Fruit fly (Drosophila melanogaster) whole organism, embryonic: ENCODE results near the gene BTBD9.
A peak's percentile ranks its signal among the peaks of the same experiment; 100 is the strongest.

ENCODE experiments used
- Adf1 ChIP-seq: fragments of 200-800 bp; sonication (Bioruptor generic); IDR thresholded peaks from 2 replicates; pipeline ENCODE4 v1.3.6; 2022; ENCODE audit warnings: missing biosample characterization, missing genetic modification characterization
- Bgb ChIP-seq: fragments of 200-800 bp; sonication (Bioruptor generic); IDR thresholded peaks from 2 replicates; pipeline ENCODE4 v1.3.6; 2022; ENCODE audit warnings: missing biosample characterization, missing genetic modification characterization; ENCODE audit not compliant: partially characterized antibody
- CG10543 ChIP-seq: fragments of 200-800 bp; sonication (Bioruptor generic); optimal IDR thresholded peaks from 3 replicates; lab custom pipeline; 2017; ENCODE audit warnings: missing biosample characterization, mild to moderate bottlenecking, missing genetic modification characterization, moderate library complexity
- CG11085 ChIP-seq: fragments of 200-800 bp; sonication (Bioruptor generic); IDR thresholded peaks from 2 replicates; pipeline ENCODE4 v1.3.6; 2022; ENCODE audit warnings: missing biosample characterization, missing genetic modification characterization
- CG12155 ChIP-seq: fragments of 200-800 bp; sonication (Bioruptor generic); optimal IDR thresholded peaks from 3 replicates; lab custom pipeline; 2016; ENCODE audit warnings: missing biosample characterization, missing genetic modification characterization
- CG12769 ChIP-seq: fragments of 200-800 bp; sonication (Bioruptor generic); optimal IDR thresholded peaks from 2 replicates; lab custom pipeline; 2019; ENCODE audit warnings: missing biosample characterization, mild to moderate bottlenecking, missing genetic modification characterization, moderate library complexity
- CG13894 ChIP-seq: fragments of 200-800 bp; sonication (Bioruptor generic); optimal IDR thresholded peaks from 3 replicates; lab custom pipeline; 2018; ENCODE audit warnings: missing biosample characterization, mild to moderate bottlenecking, missing genetic modification characterization, moderate library complexity
- CG3163 ChIP-seq: fragments of 200-800 bp; sonication (Bioruptor generic); optimal IDR thresholded peaks from 3 replicates; lab custom pipeline; 2016; ENCODE audit warnings: missing biosample characterization, missing genetic modification characterization
- CG32767 ChIP-seq: fragments of 200-800 bp; sonication (Bioruptor generic); IDR thresholded peaks from 2 replicates; pipeline ENCODE4 v1.3.6; 2022; ENCODE audit warnings: missing biosample characterization, missing genetic modification characterization
- CG33557 ChIP-seq: fragments of 200-800 bp; sonication (Bioruptor generic); optimal IDR thresholded peaks from 2 replicates; lab custom pipeline; 2019; ENCODE audit warnings: missing biosample characterization, mild to moderate bottlenecking, missing genetic modification characterization, moderate library complexity
- CG34376 ChIP-seq: fragments of 200-800 bp; sonication (Bioruptor generic); optimal IDR thresholded peaks from 2 replicates; lab custom pipeline; 2018; ENCODE audit warnings: missing biosample characterization, mild to moderate bottlenecking, missing genetic modification characterization
- CG4328 ChIP-seq: fragments of 200-800 bp; sonication (Bioruptor generic); optimal IDR thresholded peaks from 3 replicates; lab custom pipeline; 2017; ENCODE audit warnings: missing biosample characterization, missing genetic modification reagents, missing genetic modification characterization
- CG4820 ChIP-seq: fragments of 200-800 bp; sonication (Bioruptor generic); optimal IDR thresholded peaks from 3 replicates; lab custom pipeline; 2016; ENCODE audit warnings: missing biosample characterization, missing genetic modification characterization
- CG6791 ChIP-seq: fragments of 200-800 bp; sonication (Bioruptor generic); IDR thresholded peaks from 3 replicates; pipeline ENCODE4 v1.3.6; 2022; ENCODE audit warnings: missing biosample characterization, missing genetic modification characterization; ENCODE audit not compliant: partially characterized antibody
- CG7745 ChIP-seq: fragments of 200-800 bp; sonication (Bioruptor generic); optimal IDR thresholded peaks from 2 replicates; lab custom pipeline; 2018; ENCODE audit warnings: missing biosample characterization, mild to moderate bottlenecking, missing genetic modification characterization, moderate library complexity
- CG7987 ChIP-seq: fragments of 200-800 bp; sonication (Bioruptor generic); optimal IDR thresholded peaks from 2 replicates; lab custom pipeline; 2018; ENCODE audit warnings: missing biosample characterization, mild to moderate bottlenecking, missing genetic modification characterization, moderate library complexity
- CG8089 ChIP-seq: fragments of 200-800 bp; sonication (Bioruptor generic); optimal IDR thresholded peaks from 3 replicates; lab custom pipeline; 2016; ENCODE audit warnings: missing biosample characterization, missing genetic modification characterization
- CG8924 ChIP-seq: fragments of 200-800 bp; optimal IDR thresholded peaks from 3 replicates; lab custom pipeline; 2019; ENCODE audit warnings: missing biosample characterization, mild to moderate bottlenecking, missing genetic modification characterization, moderate library complexity
- CHES-1-like ChIP-seq: fragments of 200-800 bp; sonication (Bioruptor generic); optimal IDR thresholded peaks from 2 replicates; lab custom pipeline; 2016; ENCODE audit warnings: missing biosample characterization, missing genetic modification characterization
- E2f1 ChIP-seq: fragments of 200-800 bp; sonication (Bioruptor generic); IDR thresholded peaks from 2 replicates; pipeline ENCODE4 v1.3.6; 2022; ENCODE audit warnings: missing biosample characterization, missing genetic modification characterization
- Hey ChIP-seq: fragments of 200-800 bp; sonication (Bioruptor generic); optimal IDR thresholded peaks from 3 replicates; lab custom pipeline; 2018; ENCODE audit warnings: missing biosample characterization, mild to moderate bottlenecking, missing genetic modification characterization
- Hr51 ChIP-seq, 2 experiments: fragments of 200-800 bp; sonication (Bioruptor generic); optimal IDR thresholded peaks; 2 replicates in 1 of 2; 3 replicates in 1 of 2; lab custom pipeline; 2016 to 2018; ENCODE audit warnings: missing biosample characterization in 2 of 2, missing genetic modification characterization in 2 of 2, mild to moderate bottlenecking in 1 of 2, moderate library complexity in 1 of 2
- MBD-R2 ChIP-seq: fragments of 200-800 bp; sonication (Bioruptor generic); IDR thresholded peaks from 2 replicates; pipeline ENCODE4 v1.3.6; 2022; ENCODE audit warnings: missing biosample characterization, missing genetic modification characterization
- Med ChIP-seq: fragments of 200-800 bp; sonication (Bioruptor generic); peaks from one replicate; lab custom pipeline; 2016; ENCODE audit warnings: missing biosample characterization, missing genetic modification characterization, mild to moderate bottlenecking, inconsistent platforms, moderate library complexity
- Nf-YC ChIP-seq: fragments of 200-800 bp; optimal IDR thresholded peaks from 3 replicates; lab custom pipeline; 2019; ENCODE audit warnings: missing biosample characterization, mild to moderate bottlenecking, missing genetic modification characterization, moderate library complexity
- Pdp1 ChIP-seq, 2 experiments: fragments of 200-800 bp; sonication (Bioruptor generic); optimal IDR thresholded peaks; 3 replicates each; lab custom pipeline; 2016; ENCODE audit warnings: missing biosample characterization in 2 of 2, missing genetic modification characterization in 2 of 2, mild to moderate bottlenecking in 1 of 2, moderate library complexity in 1 of 2
- Scr ChIP-seq: fragments of 200-800 bp; sonication (Bioruptor generic); IDR thresholded peaks from 2 replicates; pipeline ENCODE4 v1.3.6; 2022; ENCODE audit warnings: missing biosample characterization, missing genetic modification characterization; ENCODE audit not compliant: partially characterized antibody
- Ssrp ChIP-seq: fragments of 200-800 bp; sonication (Bioruptor generic); optimal IDR thresholded peaks from 2 replicates; lab custom pipeline; 2018; ENCODE audit warnings: missing biosample characterization, mild to moderate bottlenecking, missing genetic modification characterization, moderate library complexity
- abd-A ChIP-seq: fragments of 200-800 bp; sonication (Bioruptor generic); optimal IDR thresholded peaks from 3 replicates; lab custom pipeline; 2019; ENCODE audit warnings: missing biosample characterization, mild to moderate bottlenecking, missing genetic modification characterization, moderate library complexity
- amos ChIP-seq: fragments of 200-800 bp; sonication (Bioruptor generic); IDR thresholded peaks from 2 replicates; pipeline ENCODE4 v1.3.6; 2022; ENCODE audit warnings: missing biosample characterization, missing genetic modification characterization; ENCODE audit not compliant: partially characterized antibody
- ash1 ChIP-seq: fragments of 200-800 bp; sonication (Bioruptor generic); optimal IDR thresholded peaks from 2 replicates; lab custom pipeline; 2018; ENCODE audit warnings: missing biosample characterization, mild to moderate bottlenecking, missing genetic modification characterization
- cg ChIP-seq: fragments of 200-800 bp; sonication (Bioruptor generic); optimal IDR thresholded peaks from 3 replicates; lab custom pipeline; 2019; ENCODE audit warnings: missing biosample characterization, mild to moderate bottlenecking, missing genetic modification characterization, moderate library complexity
- chinmo ChIP-seq: fragments of 200-800 bp; sonication (Bioruptor generic); IDR thresholded peaks from 4 replicates; pipeline ENCODE4 v1.3.6; 2022; ENCODE audit warnings: missing biosample characterization, missing genetic modification characterization; ENCODE audit not compliant: partially characterized antibody
- gce ChIP-seq: fragments of 200-800 bp; sonication (Bioruptor generic); IDR thresholded peaks from 3 replicates; pipeline ENCODE4 v1.3.6; 2022; ENCODE audit warnings: missing biosample characterization, missing genetic modification characterization
- hkb ChIP-seq, 2 experiments: fragments of 200-800 bp in 1 of 2; fragments of >200 bp in 1 of 2; sonication (Bioruptor generic) in 1 of 2; IDR thresholded peaks in 1 of 2; optimal IDR thresholded peaks in 1 of 2; 2 replicates each; pipeline versions ENCODE4 v1.3.6 to Lab custom; 2017 to 2022; ENCODE audit warnings: missing biosample characterization in 1 of 2, missing genetic modification characterization in 1 of 2
- inv ChIP-seq: fragments of 200-800 bp; sonication (Bioruptor generic); IDR thresholded peaks from 2 replicates; pipeline ENCODE4 v1.3.6; 2022; ENCODE audit warnings: missing biosample characterization, missing genetic modification characterization; ENCODE audit not compliant: partially characterized antibody
- lola ChIP-seq, 3 experiments: fragments of >200 bp in 2 of 3; fragments of 200-800 bp in 1 of 3; sonication (Bioruptor generic) in 1 of 3; optimal IDR thresholded peaks; 2 replicates each; lab custom pipeline; 2017 to 2019; ENCODE audit warnings: missing biosample characterization in 3 of 3, missing genetic modification characterization in 3 of 3, mild to moderate bottlenecking in 1 of 3, moderate library complexity in 1 of 3
- pros ChIP-seq: fragments of 200-800 bp; sonication (Bioruptor generic); optimal IDR thresholded peaks from 3 replicates; lab custom pipeline; 2019; ENCODE audit warnings: missing biosample characterization, mild to moderate bottlenecking, missing genetic modification characterization, moderate library complexity
- ranshi ChIP-seq: fragments of 200-800 bp; sonication (Bioruptor generic); IDR thresholded peaks from 2 replicates; pipeline ENCODE4 v1.3.6; 2022; ENCODE audit warnings: missing biosample characterization, missing genetic modification characterization
- rib ChIP-seq: fragments of 200-800 bp; sonication (Bioruptor generic); IDR thresholded peaks from 2 replicates; pipeline ENCODE4 v1.3.6; 2022; ENCODE audit warnings: missing biosample characterization, missing genetic modification characterization
- sd ChIP-seq: fragments of 200-800 bp; sonication (Bioruptor generic); optimal IDR thresholded peaks from 3 replicates; lab custom pipeline; 2018; ENCODE audit warnings: missing biosample characterization, mild to moderate bottlenecking, missing genetic modification characterization, moderate library complexity
- sens ChIP-seq: fragments of 200-800 bp; sonication (Bioruptor generic); peaks from one replicate; lab custom pipeline; 2016; ENCODE audit warnings: missing biosample characterization, missing genetic modification characterization
- sob ChIP-seq: fragments of 200-800 bp; sonication (Bioruptor generic); IDR thresholded peaks from 2 replicates; pipeline ENCODE4 v1.3.6; 2022; ENCODE audit warnings: missing biosample characterization, missing genetic modification characterization
- sqz ChIP-seq: fragments of 200-800 bp; sonication (Bioruptor generic); optimal IDR thresholded peaks from 3 replicates; lab custom pipeline; 2018; ENCODE audit warnings: missing biosample characterization, mild to moderate bottlenecking, missing genetic modification characterization
- unpg ChIP-seq: fragments of 200-800 bp; sonication (Bioruptor generic); optimal IDR thresholded peaks from 3 replicates; lab custom pipeline; 2018; ENCODE audit warnings: missing biosample characterization, mild to moderate bottlenecking, missing genetic modification characterization, moderate library complexity
- zf30C ChIP-seq: fragments of 200-800 bp; sonication (Bioruptor generic); optimal IDR thresholded peaks from 3 replicates; lab custom pipeline; 2018; ENCODE audit warnings: missing biosample characterization, mild to moderate bottlenecking, missing genetic modification characterization

The BTBD9 gene

dm6 chrX:10815511-10816080 lies 47.3 kb downstream of the BTBD9 start (continued):
- peak; percentile 50 for TF ChIP-seq CG7987
- TF ChIP-seq Scr (GFP tag; lab: Robert Waterston, UW), result peak; percentile 28; the same call in 1 of the 2 replicates
- TF ChIP-seq zf30C (GFP tag; lab: Kevin White, UChicago), result peak; percentile 82
- peak; percentile 73 for TF ChIP-seq CG12769 (tag; lab: Kevin White, UChicago)
- peak; percentile 56 for TF ChIP-seq CG7745
- TF ChIP-seq hkb (optimal IDR thresholded peaks at IDR 0.05; lab: Kevin White, UChicago), result no peak
- 0 out of 2 replicates have a peak, but pooled peaks have one; percentile 22 for TF ChIP-seq hkb (GFP tag; IDR thresholded peaks at IDR 0.05; lab: Robert Waterston, UW)
- TF ChIP-seq inv, result 0 out of 2 replicates have a peak, but pooled peaks have one; percentile 15
- TF ChIP-seq MBD-R2 (GFP tag; lab: Robert Waterston, UW), result no peak
- no peak for TF ChIP-seq CG8924 (tag; lab: Kevin White, UChicago)
- TF ChIP-seq chinmo (GFP tag; lab: Robert Waterston, UW), result peak; percentile 95
- peak in 1 of 2 experiments; percentile 49 for TF ChIP-seq Hr51 (GFP tag; optimal IDR thresholded peaks at IDR 0.05; lab: Kevin White, UChicago)
- TF ChIP-seq CG11085 (GFP tag; lab: Robert Waterston, UW), result no peak
- TF ChIP-seq CG10543 (GFP tag; lab: Kevin White, UChicago), result peak; percentile 49
- peak; percentile 13 for TF ChIP-seq Hey (tag; lab: Kevin White, UChicago)
- TF ChIP-seq CG32767 (GFP tag; lab: Robert Waterston, UW), result 0 out of 2 replicates have a peak, but pooled peaks have one; percentile 10
- TF ChIP-seq gce, result 0 out of 3 replicates have a peak, but pooled peaks have one; percentile 6
- peak; percentile 14; the same call in 1 of the 2 replicates for TF ChIP-seq sob
- TF ChIP-seq unpg (GFP tag; lab: Kevin White, UChicago), result no peak
- TF ChIP-seq sd (tag; lab: Kevin White, UChicago), result peak; percentile 98
- TF ChIP-seq CG34376 (GFP tag; lab: Kevin White, UChicago), result peak; percentile 62
- no peak for TF ChIP-seq CG8089 (GFP tag; lab: Kevin White, UChicago)
- TF ChIP-seq CG3163 (GFP tag; lab: Kevin White, UChicago), result peak; percentile 37
- TF ChIP-seq Bgb (GFP tag; lab: Robert Waterston, UW), result peak; percentile 75; the same call in 1 of the 2 replicates
- peak; percentile 99 for TF ChIP-seq cg (GFP tag; lab: Kevin White, UChicago)
- TF ChIP-seq CG13894 (tag; lab: Kevin White, UChicago), result peak; percentile 27
- TF ChIP-seq CG6791 (GFP tag; lab: Robert Waterston, UW), result no peak
- TF ChIP-seq Adf1, result peak; percentile 89
- peak; percentile 24 for TF ChIP-seq CHES-1-like (GFP tag; lab: Kevin White, UChicago)
- peak; percentile 27 for TF ChIP-seq sqz
- TF ChIP-seq abd-A, result peak; percentile 63
- TF ChIP-seq lola (GFP tag; optimal IDR thresholded peaks at IDR 0.05; lab: Kevin White, UChicago), result peak in 1 of 3 experiments; percentile 46
- peak in 1 of 2 experiments; percentile 65 for TF ChIP-seq Pdp1 (GFP tag; optimal IDR thresholded peaks at IDR 0.05; lab: Kevin White, UChicago)
- TF ChIP-seq CG4820 (GFP tag; lab: Kevin White, UChicago), result no peak
- peak; percentile 70 for TF ChIP-seq sens (GFP tag; lab: Kevin White, UChicago)
- TF ChIP-seq CG4328 (GFP tag; lab: Kevin White, UChicago), result no peak
- TF ChIP-seq Med (GFP tag; lab: Kevin White, UChicago), result peak; percentile 79
- TF ChIP-seq CG33557 (GFP tag; lab: Kevin White, UChicago), result no peak
- TF ChIP-seq ash1 (GFP tag; lab: Kevin White, UChicago), result peak; percentile 20
- peak; percentile 92 for TF ChIP-seq pros (GFP tag; lab: Kevin White, UChicago)
- TF ChIP-seq rib (GFP tag; lab: Robert Waterston, UW), result peak; percentile 69; the same call in 1 of the 2 replicates
- TF ChIP-seq Nf-YC, result peak; percentile 34
- TF ChIP-seq amos (GFP tag; lab: Robert Waterston, UW), result peak; percentile 52; the same call in 1 of the 2 replicates
- peak; percentile 7 for TF ChIP-seq CG12155
- TF ChIP-seq E2f1 (GFP tag; lab: Robert Waterston, UW), result no peak
- no peak for TF ChIP-seq Ssrp (tag; lab: Kevin White, UChicago)
- TF ChIP-seq ranshi (GFP tag; lab: Robert Waterston, UW), result no peak
